Fruit fly (Drosophila melanogaster) whole organism, embryonic: ENCODE data around the gene FoxL1.

Experiments
- Aef1 ChIP-seq: fragments of 200-800 bp; sonication (Bioruptor generic); IDR thresholded peaks from 3 replicates; pipeline ENCODE4 v1.3.6; 2022; ENCODE audit warnings: missing biosample characterization, missing genetic modification characterization
- Awh ChIP-seq: fragments of 200-800 bp; sonication (Bioruptor generic); IDR thresholded peaks from 2 replicates; pipeline ENCODE4, ENCODE4 v1.3.6; 2022; ENCODE audit warnings: missing biosample characterization, missing genetic modification characterization
- BEAF-32 ChIP-seq: fragments of 200-800 bp; sonication (Bioruptor generic); optimal IDR thresholded peaks from 3 replicates; lab custom pipeline; 2017; ENCODE audit warnings: missing biosample characterization, missing genetic modification characterization, mild to moderate bottlenecking, moderate library complexity, missing genetic modification reagents
- CG10543 ChIP-seq: fragments of 200-800 bp; sonication (Bioruptor generic); optimal IDR thresholded peaks from 3 replicates; lab custom pipeline; 2017; ENCODE audit warnings: missing biosample characterization, mild to moderate bottlenecking, missing genetic modification characterization, moderate library complexity
- CG12071 ChIP-seq: fragments of 200-800 bp; sonication (Bioruptor generic); optimal IDR thresholded peaks from 3 replicates; lab custom pipeline; 2018; ENCODE audit warnings: missing biosample characterization, mild to moderate bottlenecking, missing genetic modification characterization
- CG13287 ChIP-seq: fragments of 200-800 bp; sonication (Bioruptor generic); IDR thresholded peaks from 2 replicates; pipeline ENCODE4 v1.3.6; 2022; ENCODE audit warnings: missing biosample characterization, missing genetic modification characterization; ENCODE audit not compliant: partially characterized antibody
- CG14441 ChIP-seq: fragments of 200-800 bp; sonication (Bioruptor generic); IDR thresholded peaks from 2 replicates; pipeline ENCODE4 v1.3.6; 2022; ENCODE audit warnings: missing biosample characterization, missing genetic modification characterization
- CG15269 ChIP-seq: fragments of 200-800 bp; sonication (Bioruptor generic); optimal IDR thresholded peaks from 2 replicates; lab custom pipeline; 2018; ENCODE audit warnings: missing biosample characterization, mild to moderate bottlenecking, missing genetic modification characterization, moderate library complexity
- CG1603 ChIP-seq: fragments of 200-800 bp; sonication (Bioruptor generic); optimal IDR thresholded peaks from 2 replicates; lab custom pipeline; 2019; ENCODE audit warnings: missing biosample characterization, mild to moderate bottlenecking, missing genetic modification characterization, moderate library complexity
- CG17359 ChIP-seq: fragments of 200-800 bp; sonication (Bioruptor generic); optimal IDR thresholded peaks from 3 replicates; lab custom pipeline; 2018; ENCODE audit warnings: missing biosample characterization, mild to moderate bottlenecking, missing genetic modification characterization, moderate library complexity
- CG17568 ChIP-seq: fragments of 200-800 bp; sonication (Bioruptor generic); optimal IDR thresholded peaks from 2 replicates; lab custom pipeline; 2018; ENCODE audit warnings: missing biosample characterization, mild to moderate bottlenecking, missing genetic modification characterization, moderate library complexity
- CG18619 ChIP-seq: fragments of 200-800 bp; sonication (Bioruptor generic); optimal IDR thresholded peaks from 3 replicates; lab custom pipeline; 2017; ENCODE audit warnings: missing biosample characterization, mild to moderate bottlenecking, missing genetic modification characterization
- CG31441 ChIP-seq: fragments of 200-800 bp; sonication (Bioruptor generic); IDR thresholded peaks from 2 replicates; pipeline ENCODE4 v1.3.6; 2022; ENCODE audit warnings: missing biosample characterization, missing genetic modification characterization
- CG3163 ChIP-seq: fragments of 200-800 bp; sonication (Bioruptor generic); optimal IDR thresholded peaks from 3 replicates; lab custom pipeline; 2016; ENCODE audit warnings: missing biosample characterization, missing genetic modification characterization
- CG42726 ChIP-seq: fragments of 200-800 bp; sonication (Bioruptor generic); IDR thresholded peaks from 2 replicates; pipeline ENCODE4 v1.3.6; 2022; ENCODE audit warnings: missing biosample characterization, missing genetic modification characterization; ENCODE audit not compliant: partially characterized antibody
- CG5180 ChIP-seq: fragments of 200-800 bp; sonication (Bioruptor generic); optimal IDR thresholded peaks from 3 replicates; lab custom pipeline; 2017; ENCODE audit warnings: missing biosample characterization, missing genetic modification characterization, mild to moderate bottlenecking, moderate library complexity, missing genetic modification reagents
- CG7372 ChIP-seq: fragments of 200-800 bp; sonication (Bioruptor generic); IDR thresholded peaks from 2 replicates; pipeline ENCODE4 v1.3.6; 2022; ENCODE audit warnings: missing biosample characterization, missing genetic modification characterization
- CG8290 ChIP-seq, 3 experiments: fragments of 200-800 bp; sonication (Bioruptor generic); optimal IDR thresholded peaks; 2 replicates each; lab custom pipeline; 2016 to 2019; ENCODE audit warnings: missing biosample characterization in 3 of 3, missing genetic modification characterization in 3 of 3, mild to moderate bottlenecking in 2 of 3, moderate library complexity in 1 of 3
- CG8944 ChIP-seq: fragments of 200-800 bp; sonication (Bioruptor generic); optimal IDR thresholded peaks from 3 replicates; lab custom pipeline; 2016; ENCODE audit warnings: missing biosample characterization, missing genetic modification characterization
- CG9609 ChIP-seq: fragments of 200-800 bp; sonication (Bioruptor generic); optimal IDR thresholded peaks from 3 replicates; lab custom pipeline; 2016; ENCODE audit warnings: missing biosample characterization, missing genetic modification characterization
- CG9876 ChIP-seq: fragments of 200-800 bp; sonication (Bioruptor generic); optimal IDR thresholded peaks from 2 replicates; lab custom pipeline; 2016; ENCODE audit warnings: missing biosample characterization, missing genetic modification characterization
- CoRest ChIP-seq: fragments of 200-800 bp; sonication (Bioruptor generic); optimal IDR thresholded peaks from 3 replicates; lab custom pipeline; 2018; ENCODE audit warnings: missing biosample characterization, mild to moderate bottlenecking, missing genetic modification characterization, moderate library complexity
- Ets97D ChIP-seq: fragments of 200-800 bp; sonication (Bioruptor generic); optimal IDR thresholded peaks from 3 replicates; lab custom pipeline; 2016; ENCODE audit warnings: missing biosample characterization, missing genetic modification characterization
- H15 ChIP-seq: fragments of 200-800 bp; sonication (Bioruptor generic); IDR thresholded peaks from 3 replicates; pipeline ENCODE4 v1.3.6; 2022; ENCODE audit warnings: missing biosample characterization, missing genetic modification characterization
- Hmx ChIP-seq: fragments of 200-800 bp; sonication (Bioruptor generic); optimal IDR thresholded peaks from 2 replicates; lab custom pipeline; 2016; ENCODE audit warnings: missing biosample characterization, missing genetic modification characterization
- Hr51 ChIP-seq, 2 experiments: fragments of 200-800 bp; sonication (Bioruptor generic); optimal IDR thresholded peaks; 2 replicates in 1 of 2; 3 replicates in 1 of 2; lab custom pipeline; 2016 to 2018; ENCODE audit warnings: missing biosample characterization in 2 of 2, missing genetic modification characterization in 2 of 2, mild to moderate bottlenecking in 1 of 2, moderate library complexity in 1 of 2
- Mad ChIP-seq: fragments of 200-800 bp; sonication (Bioruptor generic); optimal IDR thresholded peaks from 2 replicates; lab custom pipeline; 2016; ENCODE audit warnings: missing biosample characterization, missing genetic modification characterization
- Med ChIP-seq: fragments of 200-800 bp; sonication (Bioruptor generic); peaks from one replicate; lab custom pipeline; 2016; ENCODE audit warnings: missing biosample characterization, missing genetic modification characterization, mild to moderate bottlenecking, inconsistent platforms, moderate library complexity
- NC2α ChIP-seq: fragments of 200-800 bp; sonication (Bioruptor generic); optimal IDR thresholded peaks from 2 replicates; lab custom pipeline; 2016; ENCODE audit warnings: missing biosample characterization, missing genetic modification characterization
- PHDP ChIP-seq: fragments of 200-800 bp; sonication (Bioruptor generic); optimal IDR thresholded peaks from 3 replicates; lab custom pipeline; 2018; ENCODE audit warnings: missing biosample characterization, mild to moderate bottlenecking, missing genetic modification characterization, moderate library complexity
- Sox100B ChIP-seq: fragments of 200-800 bp; sonication (Bioruptor generic); optimal IDR thresholded peaks from 3 replicates; lab custom pipeline; 2018; ENCODE audit warnings: missing biosample characterization, mild to moderate bottlenecking, missing genetic modification characterization
- Usf ChIP-seq: fragments of 200-800 bp; sonication (Bioruptor generic); optimal IDR thresholded peaks from 2 replicates; lab custom pipeline; 2017; ENCODE audit warnings: missing genotype, missing biosample characterization, missing genetic modification characterization
- YL-1 ChIP-seq: fragments of 200-800 bp; sonication (Bioruptor generic); optimal IDR thresholded peaks from 3 replicates; lab custom pipeline; 2017; ENCODE audit warnings: missing biosample characterization, mild to moderate bottlenecking, missing genetic modification characterization
- amos ChIP-seq: fragments of 200-800 bp; sonication (Bioruptor generic); IDR thresholded peaks from 2 replicates; pipeline ENCODE4 v1.3.6; 2022; ENCODE audit warnings: missing biosample characterization, missing genetic modification characterization; ENCODE audit not compliant: partially characterized antibody
- croc ChIP-seq: fragments of 200-800 bp; sonication (Bioruptor generic); conservative IDR thresholded peaks from 3 replicates; pipeline ENCODE4 v1.3.6; 2022; ENCODE audit warnings: missing biosample characterization, missing genetic modification characterization
- dimm ChIP-seq: fragments of 200-800 bp; sonication (Bioruptor generic); IDR thresholded peaks from 2 replicates; pipeline ENCODE4 v1.3.6; 2022; ENCODE audit warnings: missing biosample characterization, missing genetic modification characterization
- dmrt11E ChIP-seq: fragments of 200-800 bp; sonication (Bioruptor generic); optimal IDR thresholded peaks from 3 replicates; lab custom pipeline; 2018; ENCODE audit warnings: missing biosample characterization, mild to moderate bottlenecking, missing genetic modification characterization, moderate library complexity
- fru ChIP-seq: fragments of >200 bp; optimal IDR thresholded peaks from 2 replicates; lab custom pipeline; 2017
- gfzf ChIP-seq: fragments of 200-800 bp; sonication (Bioruptor generic); optimal IDR thresholded peaks from 2 replicates; lab custom pipeline; 2016; ENCODE audit warnings: missing biosample characterization, mild to moderate bottlenecking, missing genetic modification characterization, moderate library complexity
- ken ChIP-seq: fragments of 200-800 bp; sonication (Bioruptor generic); IDR thresholded peaks from 3 replicates; pipeline ENCODE4 v1.3.6; 2022; ENCODE audit warnings: missing biosample characterization, missing genetic modification characterization
- kni ChIP-seq: fragments of 200-800 bp; sonication (Bioruptor generic); optimal IDR thresholded peaks from 3 replicates; lab custom pipeline; 2017; ENCODE audit warnings: mild to moderate bottlenecking, missing biosample characterization, missing genetic modification reagents, missing genetic modification characterization
- mam ChIP-seq: fragments of 200-800 bp; sonication (Bioruptor generic); optimal IDR thresholded peaks from 3 replicates; lab custom pipeline; 2016; ENCODE audit warnings: missing biosample characterization, missing genetic modification characterization
- nerfin-2 ChIP-seq: fragments of 200-800 bp; sonication (Bioruptor generic); IDR thresholded peaks from 2 replicates; pipeline ENCODE4 v1.3.6; 2022; ENCODE audit warnings: missing biosample characterization, missing genetic modification characterization; ENCODE audit not compliant: partially characterized antibody
- otp ChIP-seq: fragments of 200-800 bp; sonication (Bioruptor generic); IDR thresholded peaks from 3 replicates; pipeline ENCODE4, ENCODE4 v1.3.6; 2022; ENCODE audit warnings: missing biosample characterization, missing genetic modification characterization
- ranshi ChIP-seq: fragments of 200-800 bp; sonication (Bioruptor generic); IDR thresholded peaks from 2 replicates; pipeline ENCODE4 v1.3.6; 2022; ENCODE audit warnings: missing biosample characterization, missing genetic modification characterization
- salm ChIP-seq: fragments of 200-800 bp; sonication (Bioruptor generic); optimal IDR thresholded peaks from 2 replicates; lab custom pipeline; 2018; ENCODE audit warnings: missing biosample characterization, mild to moderate bottlenecking, missing genetic modification characterization
- sqz ChIP-seq: fragments of 200-800 bp; sonication (Bioruptor generic); optimal IDR thresholded peaks from 3 replicates; lab custom pipeline; 2018; ENCODE audit warnings: missing biosample characterization, mild to moderate bottlenecking, missing genetic modification characterization
- yki ChIP-seq: fragments of >200 bp; optimal IDR thresholded peaks from 3 replicates; lab custom pipeline; 2018
- zen ChIP-seq: fragments of 200-800 bp; sonication (Bioruptor generic); optimal IDR thresholded peaks from 3 replicates; lab custom pipeline; 2018; ENCODE audit warnings: missing biosample characterization, mild to moderate bottlenecking, missing genetic modification characterization, moderate library complexity
- zfh2 ChIP-seq: fragments of 200-800 bp; sonication (Bioruptor generic); optimal IDR thresholded peaks from 2 replicates; lab custom pipeline; 2016; ENCODE audit warnings: missing biosample characterization, missing genetic modification characterization

Gene FoxL1

DNA sequence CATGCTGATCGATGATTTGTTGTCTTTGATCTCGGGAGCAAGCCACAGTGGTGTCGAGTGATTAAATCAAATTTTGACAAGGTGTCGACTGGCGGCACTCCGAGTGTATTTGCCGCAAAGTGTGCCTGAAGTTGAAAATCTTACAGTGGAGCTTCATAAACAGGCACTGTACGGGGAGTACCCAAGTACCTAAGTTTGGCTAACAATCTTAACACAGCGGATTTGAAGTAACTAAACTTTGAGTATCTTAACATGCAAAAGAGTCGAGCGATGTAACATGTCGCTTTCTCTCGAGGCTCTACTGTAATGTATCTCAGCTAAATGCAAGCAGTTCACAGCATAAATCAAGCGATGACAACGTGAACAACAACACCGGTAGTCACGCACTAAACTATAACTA lies 1.9 kb upstream of the FoxL1 start (continued):
- TF ChIP-seq Awh: peak; percentile 55; the same call in 1 of the 2 replicates
- TF ChIP-seq CG15269 (tag; lab: Kevin White, UChicago): peak; percentile 29
- TF ChIP-seq fru (lab: Kevin White, UChicago): no peak
- peak; percentile 58; the same call in 1 of the 3 replicates for TF ChIP-seq H15
- peak; percentile 39 for TF ChIP-seq mam
- peak; percentile 91 for TF ChIP-seq CG1603 (tag; lab: Kevin White, UChicago)
- TF ChIP-seq CG3163 (GFP tag; lab: Kevin White, UChicago): peak; percentile 17
- TF ChIP-seq gfzf: no peak
- TF ChIP-seq Usf (GFP tag; lab: Kevin White, UChicago): peak; percentile 33
- peak; percentile 60 for TF ChIP-seq CG31441 (GFP tag; lab: Robert Waterston, UW)
- TF ChIP-seq Ets97D (GFP tag; lab: Kevin White, UChicago): peak; percentile 4
- TF ChIP-seq CG9609 (GFP tag; lab: Kevin White, UChicago): peak; percentile 47
- no peak for TF ChIP-seq CG10543 (GFP tag; lab: Kevin White, UChicago)
- TF ChIP-seq Mad (GFP tag; lab: Kevin White, UChicago): peak; percentile 24
- peak; percentile 3 for TF ChIP-seq sqz (GFP tag; lab: Kevin White, UChicago)
- TF ChIP-seq CG12071 (GFP tag; lab: Kevin White, UChicago): peak; percentile 25
- peak; percentile 60; the same call in 1 of the 2 replicates for TF ChIP-seq CG14441 (GFP tag; lab: Robert Waterston, UW)
- no peak for TF ChIP-seq dimm (GFP tag; lab: Robert Waterston, UW)
- TF ChIP-seq ranshi (GFP tag; lab: Robert Waterston, UW): peak; percentile 78; the same call in 1 of the 2 replicates
- TF ChIP-seq CG5180 (GFP tag; lab: Kevin White, UChicago): no peak
- peak; percentile 73 for TF ChIP-seq croc (GFP tag; lab: Robert Waterston, UW)
- peak; percentile 67 for TF ChIP-seq CoRest (tag; lab: Kevin White, UChicago)
- peak; percentile 61 for TF ChIP-seq CG8944
- TF ChIP-seq ken: peak; percentile 75
- peak; percentile 35 for TF ChIP-seq CG18619 (GFP tag; lab: Kevin White, UChicago)
- peak; percentile 25 for TF ChIP-seq Sox100B (GFP tag; lab: Kevin White, UChicago)
- TF ChIP-seq nerfin-2 (GFP tag; lab: Robert Waterston, UW): no peak
- TF ChIP-seq BEAF-32 (GFP tag; lab: Kevin White, UChicago): no peak
- peak in 1 of 2 experiments; percentile 7 for TF ChIP-seq Hr51 (GFP tag; optimal IDR thresholded peaks at IDR 0.05; lab: Kevin White, UChicago)
- TF ChIP-seq CG8290 (GFP tag; optimal IDR thresholded peaks at IDR 0.05; lab: Kevin White, UChicago): peak; percentile 46
- peak in 1 of 2 experiments; percentile 67 for TF ChIP-seq CG8290 (tag; optimal IDR thresholded peaks at IDR 0.05; lab: Kevin White, UChicago)
- no peak for TF ChIP-seq YL-1
- TF ChIP-seq zfh2 (GFP tag; lab: Kevin White, UChicago): no peak
- TF ChIP-seq CG7372: no peak
- TF ChIP-seq CG17568: no peak

DNA sequence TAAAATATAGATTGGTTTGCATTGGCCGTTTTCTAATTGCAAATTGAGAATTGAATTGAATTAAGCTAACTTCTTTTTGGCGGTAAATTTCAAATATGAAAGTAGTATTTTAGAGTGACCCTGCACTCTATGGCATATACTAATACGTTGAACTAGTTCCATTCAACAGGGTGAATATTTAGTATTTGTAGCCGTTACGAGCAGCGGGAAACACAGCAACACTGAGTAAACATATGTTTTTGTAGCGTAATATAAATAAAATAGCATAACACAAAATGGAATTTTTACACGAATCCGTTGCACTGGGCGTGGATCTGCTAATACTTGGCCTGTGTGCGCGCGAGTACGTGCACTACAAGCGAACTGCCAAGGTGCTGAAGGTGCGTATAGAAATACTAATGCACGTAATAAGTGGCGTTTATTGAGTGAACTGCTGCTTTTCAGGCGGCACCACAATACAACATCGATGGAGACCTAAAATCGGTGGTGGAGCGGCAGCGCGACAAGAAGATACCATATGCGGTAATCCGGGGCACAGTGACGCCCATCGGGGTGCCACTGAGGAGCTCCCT lies 2.7 kb downstream of the FoxL1 start, which contains the start of gene Mul1:
Gene Mul1, plus strand, starts transcription at position 198 of the 572 bp plus-strand sequence.
- TF ChIP-seq CG13287: peak; percentile 54; the same call in 1 of the 2 replicates
- TF ChIP-seq Med (GFP tag; lab: Kevin White, UChicago): peak; percentile 75
- TF ChIP-seq zen: no peak
- TF ChIP-seq BEAF-32 (GFP tag; lab: Kevin White, UChicago): peak; percentile 36
- TF ChIP-seq dmrt11E (tag; lab: Kevin White, UChicago): no peak
- TF ChIP-seq Hmx: no peak
- peak; percentile 38; the same call in 1 of the 2 replicates for TF ChIP-seq amos (GFP tag; lab: Robert Waterston, UW)
- TF ChIP-seq Aef1 (GFP tag; lab: Robert Waterston, UW): no peak
- TF ChIP-seq CG17359 (tag; lab: Kevin White, UChicago): no peak
- TF ChIP-seq otp (GFP tag; lab: Robert Waterston, UW): no peak
- TF ChIP-seq CG42726 (GFP tag; lab: Robert Waterston, UW): no peak
- TF ChIP-seq NC2α (GFP tag; lab: Kevin White, UChicago): no peak
- TF ChIP-seq salm (tag; lab: Kevin White, UChicago): no peak
- peak; percentile 10 for TF ChIP-seq PHDP
- TF ChIP-seq CG8290 (GFP tag; optimal IDR thresholded peaks at IDR 0.05; lab: Kevin White, UChicago): no peak
- TF ChIP-seq CG8290 (tag; optimal IDR thresholded peaks at IDR 0.05; lab: Kevin White, UChicago): peak in 1 of 2 experiments; percentile 45
- no peak for TF ChIP-seq kni (GFP tag; lab: Kevin White, UChicago)
- no peak for TF ChIP-seq yki (lab: Kevin White, UChicago)
- TF ChIP-seq CG9876: no peak
